Fruit fly (Drosophila melanogaster): ENCODE results near the gene Argp.
A peak's percentile ranks its signal among the peaks of the same experiment; 100 is the strongest.

The Argp gene

DNA sequence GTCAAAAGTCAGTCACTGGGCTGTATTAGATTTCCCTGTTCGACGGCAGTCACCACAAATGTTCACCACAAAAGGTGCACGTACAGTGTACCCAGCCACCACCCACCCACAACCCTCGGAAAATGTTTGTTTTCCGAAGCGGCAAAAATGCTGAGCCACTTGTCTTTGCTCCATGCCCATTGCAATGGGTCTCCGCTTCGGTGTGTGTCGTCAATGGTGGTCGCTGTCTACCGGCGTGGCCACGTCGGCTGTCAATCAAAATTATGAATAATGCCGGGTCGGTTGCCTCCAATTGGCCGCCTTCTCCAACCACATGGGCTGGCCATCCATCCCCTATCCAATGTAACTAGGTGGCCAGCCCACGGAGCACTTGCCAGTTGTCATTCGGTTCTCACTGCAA is 9.5 kb downstream of the Argp start, which contains the start of gene ninaB:
Gene ninaB (plus strand): TSS at position 374 of the 400 bp plus-strand sequence.
- TF ChIP-seq foxo (GFP tag; optimal IDR thresholded peaks at IDR 0.05): no peak

DNA sequence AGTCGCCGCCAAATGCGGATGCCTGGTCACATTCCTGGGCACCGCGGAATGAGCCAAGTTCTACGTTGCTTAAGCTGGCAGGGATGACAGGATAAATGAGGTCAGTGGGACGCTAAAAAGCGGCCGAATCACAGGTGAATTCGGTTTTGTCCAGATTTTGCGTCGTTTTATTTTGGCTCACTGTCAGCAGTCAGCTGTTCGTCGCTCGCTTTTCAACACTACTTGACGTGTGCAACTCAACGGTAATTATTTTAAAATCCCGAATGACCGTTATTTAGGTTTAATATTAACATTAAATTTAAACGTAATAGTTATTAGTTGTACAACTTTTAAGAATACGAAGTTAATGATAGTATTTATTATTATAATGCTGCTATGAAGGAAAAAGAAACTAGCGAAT is 10.4 kb downstream of the Argp start:
- TF ChIP-seq HLH106 (tag; optimal IDR thresholded peaks at IDR 0.05): no peak
- no peak for TF ChIP-seq br (GFP tag; optimal IDR thresholded peaks at IDR 0.05)
- TF ChIP-seq h (GFP tag; optimal IDR thresholded peaks at IDR 0.05): no peak
- TF ChIP-seq usp (GFP tag; optimal IDR thresholded peaks at IDR 0.05): no peak
- TF ChIP-seq dmrt93B (GFP tag; optimal IDR thresholded peaks at IDR 0.05): no peak
- no peak for TF ChIP-seq Dif (GFP tag; optimal IDR thresholded peaks at IDR 0.05; ENCODE audit: partially characterized antibody)
- no peak for TF ChIP-seq sage (GFP tag; optimal IDR thresholded peaks at IDR 0.05)
- TF ChIP-seq Hnf4 (GFP tag; optimal IDR thresholded peaks at IDR 0.05): no peak
- no peak for TF ChIP-seq Myc (optimal IDR thresholded peaks at IDR 0.05)
- TF ChIP-seq dl (GFP tag; optimal IDR thresholded peaks at IDR 0.05; ENCODE audit: insufficient read depth in 1 of 2, partially characterized antibody in 2 of 2): no peak
- TF ChIP-seq dsf (GFP tag; optimal IDR thresholded peaks at IDR 0.05; ENCODE audit: borderline replicate concordance): no peak
- no peak for TF ChIP-seq sv (GFP tag; optimal IDR thresholded peaks at IDR 0.05)

DNA sequence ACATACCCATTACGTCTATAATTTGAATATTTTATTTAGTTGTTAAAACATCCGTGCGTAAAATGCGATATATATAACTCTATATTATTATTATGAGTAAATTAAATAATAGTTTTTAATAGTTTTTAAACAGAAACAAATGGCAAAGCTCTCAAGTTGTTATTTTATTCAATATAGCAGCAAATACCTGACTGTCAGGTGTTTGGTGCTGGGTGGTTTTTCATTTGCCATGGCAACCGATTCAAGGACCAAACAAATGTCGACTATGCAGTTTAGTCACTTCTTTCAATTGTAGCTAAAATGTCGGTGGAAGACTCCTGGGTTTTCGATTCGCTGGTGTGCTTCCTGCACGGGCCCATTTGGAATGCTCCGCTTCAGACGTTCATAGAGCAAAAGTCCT is 16.0 kb downstream of the Argp start, which contains the start of gene CG14367:
Gene CG14367 (plus strand): TSS at position 301 of the 400 bp plus-strand sequence.
- no peak for TF ChIP-seq Rel (GFP tag; optimal IDR thresholded peaks at IDR 0.05)
- no peak for TF ChIP-seq Rel (tag; optimal IDR thresholded peaks at IDR 0.05)
- TF ChIP-seq Hnf4 (GFP tag; optimal IDR thresholded peaks at IDR 0.05): no peak
- TF ChIP-seq dl (GFP tag; optimal IDR thresholded peaks at IDR 0.05; ENCODE audit: insufficient read depth in 1 of 2, partially characterized antibody in 2 of 2): no peak
- TF ChIP-seq Myc (optimal IDR thresholded peaks at IDR 0.05): no peak
- no peak for TF ChIP-seq ey (GFP tag; optimal IDR thresholded peaks at IDR 0.05)
- TF ChIP-seq foxo (GFP tag; optimal IDR thresholded peaks at IDR 0.05): no peak
- no peak for TF ChIP-seq Hr78 (GFP tag; optimal IDR thresholded peaks at IDR 0.05)
- TF ChIP-seq dmrt93B (GFP tag; optimal IDR thresholded peaks at IDR 0.05): no peak
- no peak for TF ChIP-seq dsf (GFP tag; optimal IDR thresholded peaks at IDR 0.05; ENCODE audit: borderline replicate concordance)
- TF ChIP-seq sv (GFP tag; optimal IDR thresholded peaks at IDR 0.05): no peak
- TF ChIP-seq psq (GFP tag; optimal IDR thresholded peaks at IDR 0.05): no peak
- TF ChIP-seq Abd-B (GFP tag; optimal IDR thresholded peaks at IDR 0.05): no peak

DNA sequence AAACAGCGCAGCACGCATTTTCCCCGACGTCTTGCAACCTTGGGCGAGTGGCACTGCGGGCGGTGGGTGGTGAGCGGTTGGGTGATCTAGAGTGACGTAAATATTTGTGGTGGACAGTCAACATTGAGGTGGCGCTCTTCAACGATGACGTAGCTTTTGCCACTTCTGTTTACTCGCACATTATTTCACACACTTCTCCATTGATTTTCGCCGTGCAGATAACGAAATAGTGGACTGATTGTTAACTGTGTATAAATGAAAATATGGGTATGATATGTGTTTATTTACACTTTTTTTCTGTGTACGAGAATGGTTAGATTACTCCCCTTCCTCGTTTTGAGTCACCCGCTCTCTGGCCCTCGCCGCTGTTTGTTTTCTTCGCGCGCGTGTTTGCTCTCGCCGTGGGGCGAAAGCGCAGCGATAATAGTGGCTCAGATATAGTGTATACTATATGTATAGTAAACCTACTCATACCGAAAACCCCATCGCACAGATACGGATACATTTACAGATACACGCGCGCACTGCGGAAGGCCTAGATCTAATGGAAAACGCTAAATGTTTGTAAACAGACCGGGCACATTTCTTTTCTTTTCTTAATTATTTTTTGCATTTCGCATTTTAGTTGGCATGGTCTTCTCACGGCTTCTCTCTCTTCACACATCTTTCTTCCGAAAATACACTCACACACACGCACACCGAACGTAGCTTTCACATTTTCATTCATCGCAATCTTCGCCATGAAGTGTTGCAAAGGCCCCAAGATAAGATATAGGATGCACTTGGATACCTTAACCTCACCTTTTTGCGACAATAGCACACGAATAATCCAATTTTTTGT is 23.1 kb downstream of the Argp start, which contains the start of gene omd:
Gene omd (minus strand): TSS at position 840 of the 841 bp plus-strand sequence.
- peak; percentile 64 for TF ChIP-seq psq (GFP tag; optimal IDR thresholded peaks at IDR 0.05)
- peak; percentile 44 for TF ChIP-seq rgr (GFP tag; optimal IDR thresholded peaks at IDR 0.05)
- no peak for TF ChIP-seq tai (GFP tag; optimal IDR thresholded peaks at IDR 0.05)
- TF ChIP-seq CG9705 (GFP tag; optimal IDR thresholded peaks at IDR 0.05): no peak
- peak; percentile 23 for TF ChIP-seq OdsH (GFP tag; optimal IDR thresholded peaks at IDR 0.05)
- TF ChIP-seq Vsx2 (GFP tag; optimal IDR thresholded peaks at IDR 0.05; ENCODE audit: partially characterized antibody): no peak

DNA sequence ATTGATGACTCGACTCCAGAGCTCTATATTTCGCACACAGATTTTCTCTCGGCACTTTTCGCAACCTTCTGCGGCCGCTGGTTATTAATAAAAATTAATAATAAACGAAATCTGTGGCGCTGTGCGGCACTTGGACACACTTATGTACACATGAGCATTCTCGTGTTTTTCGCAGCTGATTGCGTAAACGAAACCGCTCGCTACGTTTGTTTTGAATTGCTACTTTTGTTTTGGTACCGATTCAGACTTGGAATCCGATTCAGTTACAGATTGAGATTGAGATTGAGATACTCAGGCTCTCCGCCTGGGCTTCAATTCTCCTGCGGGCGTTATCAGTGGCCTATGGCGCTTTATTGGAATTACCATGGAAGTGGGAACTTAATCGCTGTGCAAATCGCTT is 23.8 kb downstream of the Argp start:
- TF ChIP-seq Hr78 (GFP tag; optimal IDR thresholded peaks at IDR 0.05) (no peak), dl (GFP tag; optimal IDR thresholded peaks at IDR 0.05; ENCODE audit: insufficient read depth in 1 of 2, partially characterized antibody in 2 of 2) (no peak), brk (GFP tag; optimal IDR thresholded peaks at IDR 0.05) (no peak), usp (GFP tag; optimal IDR thresholded peaks at IDR 0.05) (no peak), dmrt93B (GFP tag; optimal IDR thresholded peaks at IDR 0.05) (no peak), Abd-B (GFP tag; optimal IDR thresholded peaks at IDR 0.05) (no peak), woc (GFP tag; optimal IDR thresholded peaks at IDR 0.05) (no peak), Jra (GFP tag; optimal IDR thresholded peaks at IDR 0.05) (no peak), Hnf4 (GFP tag; optimal IDR thresholded peaks at IDR 0.05) (no peak), Dfd (GFP tag; optimal IDR thresholded peaks at IDR 0.05) (no peak), Myc (optimal IDR thresholded peaks at IDR 0.05) (no peak), GATAd (GFP tag; optimal IDR thresholded peaks at IDR 0.05) (no peak), CG32264 (GFP tag; optimal IDR thresholded peaks at IDR 0.05) (no peak), lola (GFP tag; optimal IDR thresholded peaks at IDR 0.05) (no peak), dsf (GFP tag; optimal IDR thresholded peaks at IDR 0.05; ENCODE audit: borderline replicate concordance) (no peak)

All from whole organism, wandering third instar larva.